Worm (Caenorhabditis elegans) whole organism, early embryonic: Measurements from ENCODE around the gene rga-8.

ENCODE experiments used
- ama-1 ChIP-seq: fragments of 150-350 bp; optimal IDR thresholded peaks from 2 replicates; lab custom pipeline; 2014
- ceh-36 ChIP-seq: sonication (generic microtip); optimal IDR thresholded peaks from 2 replicates; lab custom pipeline; 2016; ENCODE audit warnings: missing genetic modification characterization, inconsistent platforms, missing compliant biosample characterization
- sea-1 ChIP-seq: fragments of 200-800 bp; sonication (Bioruptor generic); conservative IDR thresholded peaks from 2 replicates; pipeline ENCODE4 v1.3.6; 2022; ENCODE audit warnings: missing genetic modification characterization, missing compliant biosample characterization

- TF ChIP-seq ama-1 (lab: Kevin White, UChicago) (no peak), sea-1 (no peak), ceh-36 (tag; lab: Kevin White, UChicago) (no peak)
Observed at ce11 chrX:5264026-5264425, 15.5 kb downstream of the rga-8 start, which contains the start of gene Y34B4A.4.
